Worm (Caenorhabditis elegans) whole organism, L1 larva: Measurements from ENCODE around the gene D2021.4.

Source experiments
- C04F5.9 ChIP-seq: sonication (generic microtip); optimal IDR thresholded peaks from 2 replicates; lab custom pipeline; 2016; ENCODE audit warnings: missing genetic modification characterization, missing compliant biosample characterization
- C16A3.4 ChIP-seq: fragments of 150-350 bp; optimal IDR thresholded peaks from 2 replicates; lab custom pipeline; 2014; ENCODE audit warnings: missing biosample characterization, missing genetic modification characterization
- C34B4.2 ChIP-seq: sonication (generic microtip); optimal IDR thresholded peaks from 2 replicates; lab custom pipeline; 2017; ENCODE audit warnings: mild to moderate bottlenecking, missing genetic modification characterization, missing compliant biosample characterization
- F16B12.6 ChIP-seq: fragments of 150-350 bp; optimal IDR thresholded peaks from 2 replicates; lab custom pipeline; 2014; ENCODE audit warnings: missing biosample characterization, missing genetic modification characterization
- Y116A8C.19 ChIP-seq: sonication (generic microtip); optimal IDR thresholded peaks from 2 replicates; lab custom pipeline; 2016; ENCODE audit warnings: missing compliant biosample characterization, missing genetic modification characterization, borderline replicate concordance
- aha-1 ChIP-seq: fragments of 150-350 bp; optimal IDR thresholded peaks from 2 replicates; lab custom pipeline; 2014; ENCODE audit warnings: missing biosample characterization, missing genetic modification characterization
- alr-1 ChIP-seq: fragments of 200-800 bp; sonication (Bioruptor generic); optimal IDR thresholded peaks from 2 replicates; lab custom pipeline; 2018; ENCODE audit warnings: borderline replicate concordance, mild to moderate bottlenecking, missing genetic modification characterization, missing compliant biosample characterization
- aly-2 ChIP-seq: fragments of 150-350 bp; optimal IDR thresholded peaks from 2 replicates; lab custom pipeline; 2014; ENCODE audit warnings: missing biosample characterization, missing genetic modification characterization
- ama-1 ChIP-seq: fragments of 150-350 bp; optimal IDR thresholded peaks from 2 replicates; lab custom pipeline; 2014
- blmp-1 ChIP-seq: fragments of 150-350 bp; optimal IDR thresholded peaks from 2 replicates; lab custom pipeline; 2014; ENCODE audit warnings: missing biosample characterization, missing genetic modification characterization
- ceh-8 ChIP-seq: fragments of 200-800 bp; sonication (Bioruptor generic); optimal IDR thresholded peaks from 2 replicates; lab custom pipeline; 2018; ENCODE audit warnings: mild to moderate bottlenecking, missing genetic modification characterization, moderate library complexity, missing compliant biosample characterization
- ces-1 ChIP-seq: fragments of 150-350 bp; optimal IDR thresholded peaks from 2 replicates; lab custom pipeline; 2014; ENCODE audit warnings: missing biosample characterization, missing genetic modification reagents, missing genetic modification characterization
- efl-1 ChIP-seq, 4 experiments: fragments of 150-350 bp; optimal IDR thresholded peaks in 3 of 4; peaks in 1 of 4; 1 replicate in 1 of 4; 2 replicates in 3 of 4; lab custom pipeline; 2014; ENCODE audit warnings: missing biosample characterization in 2 of 4, missing genetic modification characterization in 2 of 4, missing genetic modification reagents in 2 of 4
- egl-27 ChIP-seq, 2 experiments: fragments of 150-350 bp in 1 of 2; sonication (generic microtip); optimal IDR thresholded peaks; 3 replicates each; lab custom pipeline; 2017 to 2018; ENCODE audit warnings: missing biosample characterization in 2 of 2, missing genetic modification characterization in 2 of 2, missing genetic modification reagents in 2 of 2
- elt-2 ChIP-seq: sonication (generic microtip); optimal IDR thresholded peaks from 2 replicates; lab custom pipeline; 2016; ENCODE audit warnings: missing genetic modification characterization, mild to moderate bottlenecking, inconsistent platforms, missing compliant biosample characterization, missing genetic modification reagents
- elt-3 ChIP-seq, 6 experiments: fragments of 150-350 bp in 1 of 6; sonication (generic microtip); optimal IDR thresholded peaks; 2 replicates each; lab custom pipeline; 2017 to 2018; ENCODE audit warnings: missing biosample characterization in 6 of 6, missing genetic modification characterization in 6 of 6, inconsistent platforms in 1 of 6
- fkh-8 ChIP-seq: sonication (generic microtip); optimal IDR thresholded peaks from 2 replicates; lab custom pipeline; 2016; ENCODE audit warnings: mild to moderate bottlenecking, missing genetic modification characterization, missing compliant biosample characterization
- fos-1 ChIP-seq: fragments of 150-350 bp; optimal IDR thresholded peaks from 2 replicates; lab custom pipeline; 2014; ENCODE audit warnings: missing biosample characterization, missing genetic modification characterization
- grh-1 ChIP-seq: fragments of 200-800 bp; sonication (Bioruptor generic); IDR thresholded peaks from 2 replicates; pipeline ENCODE4 v1.3.6; 2022; ENCODE audit warnings: missing genetic modification reagents, missing genetic modification characterization, missing compliant biosample characterization
- hlh-17 ChIP-seq: fragments of 200-800 bp; sonication (Bioruptor generic); optimal IDR thresholded peaks from 2 replicates; lab custom pipeline; 2018; ENCODE audit warnings: missing genetic modification characterization, mild to moderate bottlenecking, missing compliant biosample characterization, moderate library complexity, borderline replicate concordance
- hlh-4 ChIP-seq: sonication (generic microtip); optimal IDR thresholded peaks from 2 replicates; lab custom pipeline; 2016; ENCODE audit warnings: mild to moderate bottlenecking, missing genetic modification characterization, missing compliant biosample characterization
- lin-14 ChIP-seq: fragments of 200-800 bp; sonication (Bioruptor generic); optimal IDR thresholded peaks from 2 replicates; lab custom pipeline; 2018; ENCODE audit warnings: mild to moderate bottlenecking, missing genetic modification characterization, moderate library complexity, missing compliant biosample characterization
- lsy-2 ChIP-seq, 2 experiments: fragments of 150-350 bp; optimal IDR thresholded peaks; 2 replicates each; lab custom pipeline; 2014; ENCODE audit warnings: missing biosample characterization in 2 of 2, missing genetic modification characterization in 2 of 2
- mep-1 ChIP-seq: fragments of 150-350 bp; optimal IDR thresholded peaks from 2 replicates; lab custom pipeline; 2014; ENCODE audit warnings: missing biosample characterization, missing genetic modification characterization
- nhr-11 ChIP-seq: fragments of 150-350 bp; optimal IDR thresholded peaks from 2 replicates; lab custom pipeline; 2014; ENCODE audit warnings: missing biosample characterization, missing genetic modification characterization
- nhr-12 ChIP-seq: sonication (generic microtip); optimal IDR thresholded peaks from 2 replicates; lab custom pipeline; 2017; ENCODE audit warnings: missing biosample characterization, missing genetic modification characterization
- nhr-19 ChIP-seq: fragments of 200-800 bp; sonication (Bioruptor generic); conservative IDR thresholded peaks from 2 replicates; pipeline ENCODE4 v1.3.6; 2022; ENCODE audit warnings: missing genetic modification characterization, missing compliant biosample characterization
- nhr-28 ChIP-seq: fragments of 150-350 bp; optimal IDR thresholded peaks from 2 replicates; lab custom pipeline; 2014; ENCODE audit warnings: missing biosample characterization, missing genetic modification characterization
- nhr-47 ChIP-seq: sonication (generic microtip); optimal IDR thresholded peaks from 2 replicates; lab custom pipeline; 2016; ENCODE audit warnings: mild to moderate bottlenecking, missing genetic modification characterization, moderate library complexity, missing compliant biosample characterization
- nhr-85 ChIP-seq: sonication (generic microtip); peaks from one replicate; lab custom pipeline; 2016; ENCODE audit warnings: missing genetic modification characterization, inconsistent platforms, missing compliant biosample characterization
- nhr-90 ChIP-seq: sonication (generic microtip); optimal IDR thresholded peaks from 2 replicates; lab custom pipeline; 2016; ENCODE audit warnings: mild to moderate bottlenecking, missing genetic modification characterization, missing compliant biosample characterization; ENCODE audit not compliant: poor library complexity
- pqm-1 ChIP-seq: sonication (generic microtip); optimal IDR thresholded peaks from 3 replicates; lab custom pipeline; 2017; ENCODE audit warnings: missing biosample characterization, missing genetic modification characterization
- rnt-1 ChIP-seq: sonication (generic microtip); optimal IDR thresholded peaks from 2 replicates; lab custom pipeline; 2016; ENCODE audit warnings: mild to moderate bottlenecking, missing genetic modification characterization, moderate library complexity, missing compliant biosample characterization
- skn-1 ChIP-seq: fragments of 150-350 bp; optimal IDR thresholded peaks from 2 replicates; lab custom pipeline; 2014; ENCODE audit warnings: missing biosample characterization, missing genetic modification characterization
- sox-4 ChIP-seq: sonication (generic microtip); optimal IDR thresholded peaks from 2 replicates; lab custom pipeline; 2016; ENCODE audit warnings: missing genetic modification characterization, missing compliant biosample characterization
- sptf-1 ChIP-seq: fragments of 150-350 bp; optimal IDR thresholded peaks from 2 replicates; lab custom pipeline; 2014; ENCODE audit warnings: missing biosample characterization, missing genetic modification characterization
- tlp-1 ChIP-seq: fragments of 150-350 bp; optimal IDR thresholded peaks from 2 replicates; lab custom pipeline; 2014; ENCODE audit warnings: missing biosample characterization, missing genetic modification characterization
- unc-30 ChIP-seq: sonication (generic microtip); optimal IDR thresholded peaks from 2 replicates; lab custom pipeline; 2017; ENCODE audit warnings: missing biosample characterization, missing genetic modification characterization
- unc-62 ChIP-seq: fragments of 150-350 bp; optimal IDR thresholded peaks from 2 replicates; lab custom pipeline; 2014; ENCODE audit warnings: missing biosample characterization, missing genetic modification reagents, missing genetic modification characterization
- unc-86 ChIP-seq: sonication (generic microtip); optimal IDR thresholded peaks from 2 replicates; lab custom pipeline; 2016; ENCODE audit warnings: missing genetic modification characterization, missing compliant biosample characterization
- unc-98 ChIP-seq: fragments of 200-800 bp; sonication (Bioruptor generic); IDR thresholded peaks from 2 replicates; pipeline ENCODE4 v1.3.6; 2022; ENCODE audit warnings: missing genetic modification characterization, missing compliant biosample characterization
- vab-15 ChIP-seq: sonication (generic microtip); optimal IDR thresholded peaks from 2 replicates; lab custom pipeline; 2017; ENCODE audit warnings: missing genotype, mild to moderate bottlenecking, missing genetic modification characterization, missing compliant biosample characterization
- zag-1 ChIP-seq: fragments of 150-350 bp; optimal IDR thresholded peaks from 2 replicates; lab custom pipeline; 2014; ENCODE audit warnings: missing biosample characterization, missing genetic modification characterization
- ztf-11 ChIP-seq, 2 experiments: sonication (generic microtip); optimal IDR thresholded peaks; 2 replicates each; lab custom pipeline; 2016 to 2017; ENCODE audit warnings: missing genetic modification characterization in 2 of 2, missing biosample characterization in 1 of 2, missing compliant biosample characterization in 1 of 2
- ztf-4 ChIP-seq: fragments of 150-350 bp; optimal IDR thresholded peaks from 2 replicates; lab custom pipeline; 2014; ENCODE audit warnings: missing biosample characterization, missing genetic modification characterization

D2021.4 gene

DNA sequence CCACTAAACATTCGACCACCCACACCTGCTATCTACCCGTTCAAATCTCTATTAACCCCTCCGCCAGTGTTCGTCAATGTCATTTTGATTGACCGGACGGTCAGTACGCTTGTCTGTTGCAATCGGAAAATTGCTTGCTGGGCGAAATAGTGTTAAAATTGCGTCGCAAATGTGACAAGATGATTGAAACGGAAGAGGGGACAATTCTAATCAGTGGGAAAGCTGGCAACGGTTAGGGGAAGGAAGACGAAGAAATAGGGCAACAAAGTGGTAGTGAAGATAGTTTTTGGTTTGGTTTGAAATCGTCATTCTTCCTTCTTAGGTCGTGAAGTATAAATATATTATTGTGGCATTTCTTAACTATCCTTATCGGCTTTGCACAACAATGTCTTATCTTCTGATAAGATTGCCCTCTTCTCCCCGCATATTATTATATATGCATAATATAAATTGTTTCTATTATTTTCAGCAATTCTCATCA is 19.6 kb upstream of the D2021.4 start:
- no peak for TF ChIP-seq sox-4 (tag; lab: Kevin White, UChicago)
- TF ChIP-seq aha-1 (tag; lab: Kevin White, UChicago), result no peak
- TF ChIP-seq nhr-47 (tag; lab: Kevin White, UChicago), result no peak
- no peak for TF ChIP-seq pqm-1
- no peak for TF ChIP-seq unc-98 (GFP tag; lab: Robert Waterston, UW)
- TF ChIP-seq hlh-17 (GFP tag; lab: Kevin White, UChicago), result no peak
- peak; percentile 30 for TF ChIP-seq blmp-1 (tag; lab: Kevin White, UChicago)
- TF ChIP-seq efl-1 (optimal IDR thresholded peaks at IDR 0.05; lab: Kevin White, UChicago), result no peak
- TF ChIP-seq efl-1 (GFP tag; optimal IDR thresholded peaks at IDR 0.05 in 1 of 2; lab: Kevin White, UChicago), result peak in 1 of 2 experiments; percentile 4
- TF ChIP-seq elt-2 (tag; lab: Kevin White, UChicago), result peak; percentile 86

DNA sequence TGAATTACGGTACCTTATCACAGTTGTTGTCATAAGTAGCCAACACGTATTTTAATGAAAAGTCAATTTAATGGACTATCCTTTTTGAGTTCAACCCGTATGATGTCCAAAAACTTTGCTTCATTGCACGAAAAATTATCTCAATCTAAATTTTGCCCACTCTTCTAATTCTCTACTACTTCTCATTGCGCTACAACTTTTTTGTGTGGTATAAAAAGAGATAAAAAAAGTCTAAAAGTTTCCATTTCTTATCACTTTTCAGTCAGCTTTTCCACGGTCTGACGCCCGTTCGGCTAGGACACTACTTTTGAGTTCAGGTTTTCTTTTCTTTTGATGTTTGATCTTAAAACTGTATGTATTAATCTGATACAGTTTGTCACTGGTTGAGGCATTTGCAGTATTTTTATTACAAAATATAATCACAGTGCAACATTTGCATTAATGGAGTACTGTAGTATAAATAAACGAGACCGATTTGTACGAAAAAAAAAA is 19.0 kb upstream of the D2021.4 start:
- no peak for TF ChIP-seq C34B4.2
- no peak for TF ChIP-seq efl-1 (optimal IDR thresholded peaks at IDR 0.05; lab: Kevin White, UChicago)
- TF ChIP-seq efl-1 (GFP tag; optimal IDR thresholded peaks at IDR 0.05 in 1 of 2; lab: Kevin White, UChicago), result peak in 1 of 2 experiments; percentile 55
- TF ChIP-seq ztf-11 (tag; optimal IDR thresholded peaks at IDR 0.05; lab: Kevin White, UChicago), result no peak

DNA sequence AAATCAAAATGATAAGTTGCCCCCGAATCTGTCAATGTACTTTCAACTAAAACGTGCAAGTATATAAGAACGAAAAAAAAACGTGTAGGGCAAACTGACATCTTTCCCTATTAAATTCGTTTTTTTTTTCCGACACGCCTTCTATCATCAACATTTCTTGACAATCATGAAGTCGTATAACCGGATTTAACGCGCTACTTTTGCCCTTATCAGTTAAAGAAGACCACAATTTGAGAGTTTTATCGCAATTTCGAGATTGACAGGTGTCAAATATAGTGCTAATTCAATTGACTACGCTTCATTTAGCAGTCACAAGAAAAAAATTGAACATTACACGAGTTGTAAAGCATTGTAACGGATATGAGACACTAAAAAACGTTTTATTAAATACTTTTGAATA is 18.3 kb upstream of the D2021.4 start:
- TF ChIP-seq nhr-85 (tag; lab: Kevin White, UChicago) (peak; percentile 40), lin-14 (peak; percentile 24), F16B12.6 (tag; lab: Kevin White, UChicago) (no peak), elt-3 (tag; optimal IDR thresholded peaks at IDR 0.05; lab: Kevin White, UChicago) (peak in 3 of 6 experiments; percentile 2 to 12 (median 10)), blmp-1 (tag; lab: Kevin White, UChicago) (peak; percentile 32), nhr-19 (GFP tag; lab: Robert Waterston, UW) (no peak)

DNA sequence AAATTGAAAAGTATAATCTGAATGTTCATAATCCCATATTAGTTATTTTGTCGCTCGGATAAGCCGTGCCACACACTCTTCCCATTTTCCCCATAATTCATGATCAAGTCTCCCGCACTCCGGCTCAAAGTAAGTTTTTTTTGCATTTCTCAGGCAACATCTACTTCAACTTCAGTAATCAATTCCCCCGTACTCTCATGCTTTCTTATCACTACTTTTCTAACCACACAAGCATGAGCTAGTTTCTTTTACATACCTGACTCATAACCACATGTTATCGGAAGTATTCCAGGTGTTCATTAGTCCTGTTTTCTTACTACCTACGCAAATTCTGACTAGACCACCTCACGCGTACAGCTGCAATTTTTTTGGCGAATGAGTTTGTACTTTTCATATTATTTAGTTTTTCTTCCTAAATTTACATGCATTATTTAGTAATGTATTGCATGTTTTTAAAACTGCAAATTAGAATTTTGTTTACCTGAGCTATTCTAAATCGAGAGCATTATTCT is 17.7 kb upstream of the D2021.4 start:
- TF ChIP-seq grh-1 (no peak), fkh-8 (tag; lab: Kevin White, UChicago) (peak; percentile 77), sox-4 (tag; lab: Kevin White, UChicago) (peak; percentile 39), vab-15 (tag; lab: Kevin White, UChicago) (no peak), lsy-2 (tag; optimal IDR thresholded peaks at IDR 0.05; lab: Kevin White, UChicago) (no peak), aha-1 (tag; lab: Kevin White, UChicago) (no peak), unc-86 (tag; lab: Kevin White, UChicago) (no peak), nhr-11 (tag; lab: Kevin White, UChicago) (peak; percentile 42), nhr-47 (tag; lab: Kevin White, UChicago) (peak; percentile 56), C16A3.4 (tag; lab: Kevin White, UChicago) (no peak), tlp-1 (no peak), elt-2 (tag; lab: Kevin White, UChicago) (no peak), F16B12.6 (tag; lab: Kevin White, UChicago) (no peak), nhr-12 (tag; lab: Kevin White, UChicago) (no peak), zag-1 (tag; lab: Kevin White, UChicago) (no peak), efl-1 (optimal IDR thresholded peaks at IDR 0.05; lab: Kevin White, UChicago) (no peak), efl-1 (GFP tag; optimal IDR thresholded peaks at IDR 0.05 in 1 of 2; lab: Kevin White, UChicago) (no peak), rnt-1 (no peak), mep-1 (tag; lab: Kevin White, UChicago) (no peak), fos-1 (tag; lab: Kevin White, UChicago) (no peak), aly-2 (tag; lab: Kevin White, UChicago) (no peak), ces-1 (no peak), C04F5.9 (no peak), alr-1 (tag; lab: Kevin White, UChicago) (no peak), nhr-90 (no peak), hlh-4 (tag; lab: Kevin White, UChicago) (peak; percentile 55), unc-30 (tag; lab: Kevin White, UChicago) (no peak), ztf-4 (tag; lab: Kevin White, UChicago) (no peak), Y116A8C.19 (no peak), egl-27 (tag; optimal IDR thresholded peaks at IDR 0.05; lab: Kevin White, UChicago) (no peak), ama-1 (lab: Kevin White, UChicago) (no peak), nhr-28 (tag; lab: Kevin White, UChicago) (no peak), skn-1 (tag; lab: Kevin White, UChicago) (no peak), ceh-8 (GFP tag; lab: Kevin White, UChicago) (no peak), nhr-85 (tag; lab: Kevin White, UChicago) (peak; percentile 13), sptf-1 (no peak), unc-62 (no peak)
